Fruit fly (Drosophila melanogaster) whole organism, adult: Measurements from ENCODE around the gene Rab9D.

Source experiments
- CG11617 ChIP-seq: fragments of 200-800 bp; sonication (Bioruptor generic); optimal IDR thresholded peaks from 2 replicates; lab custom pipeline; 2017; ENCODE audit warnings: mild to moderate bottlenecking, missing biosample characterization, missing genetic modification reagents, missing genetic modification characterization
- CG12768 ChIP-seq: fragments of 200-800 bp; sonication (Bioruptor generic); optimal IDR thresholded peaks from 2 replicates; lab custom pipeline; 2017; ENCODE audit warnings: missing biosample characterization, missing genetic modification characterization, mild to moderate bottlenecking, moderate library complexity, missing genetic modification reagents
- CG14711 ChIP-seq: fragments of 200-800 bp; sonication (Bioruptor generic); optimal IDR thresholded peaks from 2 replicates; lab custom pipeline; 2018; ENCODE audit warnings: missing biosample characterization, mild to moderate bottlenecking, missing genetic modification characterization, moderate library complexity
- CG1620 ChIP-seq: fragments of 200-800 bp; sonication (Bioruptor generic); optimal IDR thresholded peaks from 2 replicates; lab custom pipeline; 2016; ENCODE audit warnings: missing biosample characterization, missing genetic modification characterization
- CG33017 ChIP-seq: fragments of 200-800 bp; sonication (Bioruptor generic); optimal IDR thresholded peaks from 2 replicates; lab custom pipeline; 2018; ENCODE audit warnings: missing biosample characterization, mild to moderate bottlenecking, missing genetic modification characterization, moderate library complexity
- CG5204 ChIP-seq: fragments of 200-800 bp; sonication (Bioruptor generic); optimal IDR thresholded peaks from 2 replicates; lab custom pipeline; 2016; ENCODE audit warnings: missing biosample characterization, missing genetic modification characterization
- CG7045 ChIP-seq: fragments of 200-800 bp; sonication (Bioruptor generic); optimal IDR thresholded peaks from 2 replicates; lab custom pipeline; 2017; ENCODE audit warnings: missing biosample characterization, mild to moderate bottlenecking, missing genetic modification characterization
- CG7101 ChIP-seq: fragments of 200-800 bp; sonication (Bioruptor generic); optimal IDR thresholded peaks from 2 replicates; lab custom pipeline; 2018; ENCODE audit warnings: missing biosample characterization, mild to moderate bottlenecking, missing genetic modification characterization, moderate library complexity
- Clk ChIP-seq: fragments of 200-800 bp; sonication (Bioruptor generic); optimal IDR thresholded peaks from 2 replicates; lab custom pipeline; 2017; ENCODE audit warnings: missing biosample characterization, missing genetic modification characterization
- Crg-1 ChIP-seq: fragments of 200-800 bp; sonication (Bioruptor generic); optimal IDR thresholded peaks from 2 replicates; lab custom pipeline; 2016; ENCODE audit warnings: missing biosample characterization, missing genetic modification characterization
- Hr96 ChIP-seq: fragments of 200-800 bp; sonication (Bioruptor generic); optimal IDR thresholded peaks from 2 replicates; lab custom pipeline; 2016; ENCODE audit warnings: missing biosample characterization, missing genetic modification characterization
- Mnt ChIP-seq: fragments of 200-800 bp; sonication (Bioruptor generic); optimal IDR thresholded peaks from 2 replicates; lab custom pipeline; 2016; ENCODE audit warnings: missing biosample characterization, mild to moderate bottlenecking, missing genetic modification characterization
- bab1 ChIP-seq: fragments of 200-800 bp; sonication (Bioruptor generic); optimal IDR thresholded peaks from 3 replicates; lab custom pipeline; 2019; ENCODE audit warnings: missing biosample characterization, mild to moderate bottlenecking, missing genetic modification characterization, moderate library complexity
- cic ChIP-seq: fragments of 200-800 bp; sonication (Bioruptor generic); optimal IDR thresholded peaks from 2 replicates; lab custom pipeline; 2017; ENCODE audit warnings: missing biosample characterization, mild to moderate bottlenecking, missing genetic modification characterization, moderate library complexity
- cnc ChIP-seq, 2 experiments: fragments of >200 bp; optimal IDR thresholded peaks; 2 replicates each; lab custom pipeline; 2017
- kay ChIP-seq: fragments of 200-800 bp; sonication (Bioruptor generic); peaks from one replicate; lab custom pipeline; 2016; ENCODE audit warnings: missing biosample characterization, missing genetic modification characterization, borderline replicate concordance
- ovo ChIP-seq: fragments of 200-800 bp; sonication (Bioruptor generic); optimal IDR thresholded peaks from 2 replicates; lab custom pipeline; 2016; ENCODE audit warnings: missing biosample characterization, missing genetic modification characterization
- pad ChIP-seq: fragments of 200-800 bp; sonication (Bioruptor generic); optimal IDR thresholded peaks from 3 replicates; lab custom pipeline; 2017; ENCODE audit warnings: missing biosample characterization, missing genetic modification characterization, mild to moderate bottlenecking, moderate library complexity, missing genetic modification reagents
- tj ChIP-seq: fragments of 200-800 bp; sonication (Bioruptor generic); optimal IDR thresholded peaks from 3 replicates; lab custom pipeline; 2017; ENCODE audit warnings: missing biosample characterization, mild to moderate bottlenecking, missing genetic modification characterization, moderate library complexity
- toe ChIP-seq: fragments of 200-800 bp; sonication (Bioruptor generic); optimal IDR thresholded peaks from 2 replicates; lab custom pipeline; 2016; ENCODE audit warnings: missing biosample characterization, missing genetic modification characterization

The Rab9D gene

DNA sequence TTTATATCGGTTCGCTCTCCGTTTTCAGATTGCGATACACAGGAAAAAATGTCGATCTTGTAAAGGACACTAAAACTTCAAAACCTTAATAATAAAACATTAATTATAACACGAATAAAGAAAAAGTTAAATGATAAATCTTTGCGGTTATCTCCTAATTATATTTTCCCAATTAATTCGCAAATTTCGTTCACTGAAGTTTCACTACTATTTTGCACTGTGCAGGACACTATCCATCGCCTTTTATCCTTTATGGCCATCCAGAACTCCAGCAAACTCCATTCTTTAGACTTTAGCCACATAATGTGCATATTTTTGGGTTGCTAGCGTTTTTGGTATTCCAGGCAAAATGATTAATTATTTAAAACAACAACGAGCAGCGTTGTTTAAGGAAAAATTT lies 39.8 kb upstream of the Rab9D start:
- TF ChIP-seq ovo (GFP tag; lab: Kevin White, UChicago) (no peak), tj (GFP tag; lab: Kevin White, UChicago) (no peak), toe (GFP tag; lab: Kevin White, UChicago) (no peak), CG14711 (tag; lab: Kevin White, UChicago) (no peak), CG11617 (GFP tag; lab: Kevin White, UChicago) (no peak), CG12768 (no peak), CG1620 (GFP tag; lab: Kevin White, UChicago) (no peak), CG33017 (tag; lab: Kevin White, UChicago) (no peak), Mnt (GFP tag; lab: Kevin White, UChicago) (no peak), CG5204 (GFP tag; lab: Kevin White, UChicago) (no peak), Hr96 (GFP tag; lab: Kevin White, UChicago) (no peak), cnc (optimal IDR thresholded peaks at IDR 0.05; lab: Kevin White, UChicago) (no peak), CG7101 (no peak)

DNA sequence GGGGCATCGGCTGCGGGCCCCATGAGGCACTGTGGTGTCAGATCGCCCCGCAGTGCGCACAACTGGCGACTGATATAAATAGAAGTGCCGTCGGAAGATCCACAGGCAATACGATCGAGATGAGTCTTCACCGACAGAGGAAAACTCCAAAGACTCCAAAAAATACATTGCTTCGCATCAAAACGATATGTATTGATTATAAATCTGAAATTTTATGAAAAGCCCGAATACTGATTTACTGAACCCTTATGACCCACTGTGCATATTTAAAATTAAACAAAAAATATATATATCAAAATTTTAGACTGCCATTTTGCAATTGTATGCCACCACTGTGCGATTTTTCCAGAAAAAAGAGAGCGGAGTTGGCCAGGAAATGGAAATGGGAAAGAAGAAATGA lies 31.5 kb upstream of the Rab9D start:
- no peak for TF ChIP-seq Clk (GFP tag; lab: Kevin White, UChicago)
- TF ChIP-seq Hr96 (GFP tag; lab: Kevin White, UChicago) = no peak
- no peak for TF ChIP-seq ovo (GFP tag; lab: Kevin White, UChicago)
- no peak for TF ChIP-seq Mnt (GFP tag; lab: Kevin White, UChicago)
- TF ChIP-seq CG12768 = no peak
- TF ChIP-seq tj (GFP tag; lab: Kevin White, UChicago) = no peak
- TF ChIP-seq Crg-1 = no peak
- TF ChIP-seq CG11617 (GFP tag; lab: Kevin White, UChicago) = no peak
- no peak for TF ChIP-seq cnc (optimal IDR thresholded peaks at IDR 0.05; lab: Kevin White, UChicago)
- TF ChIP-seq CG1620 (GFP tag; lab: Kevin White, UChicago) = no peak
- TF ChIP-seq CG7045 (GFP tag; lab: Kevin White, UChicago) = no peak
- TF ChIP-seq bab1 (GFP tag; lab: Kevin White, UChicago) = no peak
- TF ChIP-seq CG14711 (tag; lab: Kevin White, UChicago) = no peak
- TF ChIP-seq pad (GFP tag; lab: Kevin White, UChicago) = no peak
- no peak for TF ChIP-seq kay (GFP tag; lab: Kevin White, UChicago)
- no peak for TF ChIP-seq cic (GFP tag; lab: Kevin White, UChicago)
- TF ChIP-seq CG7101 = no peak

DNA sequence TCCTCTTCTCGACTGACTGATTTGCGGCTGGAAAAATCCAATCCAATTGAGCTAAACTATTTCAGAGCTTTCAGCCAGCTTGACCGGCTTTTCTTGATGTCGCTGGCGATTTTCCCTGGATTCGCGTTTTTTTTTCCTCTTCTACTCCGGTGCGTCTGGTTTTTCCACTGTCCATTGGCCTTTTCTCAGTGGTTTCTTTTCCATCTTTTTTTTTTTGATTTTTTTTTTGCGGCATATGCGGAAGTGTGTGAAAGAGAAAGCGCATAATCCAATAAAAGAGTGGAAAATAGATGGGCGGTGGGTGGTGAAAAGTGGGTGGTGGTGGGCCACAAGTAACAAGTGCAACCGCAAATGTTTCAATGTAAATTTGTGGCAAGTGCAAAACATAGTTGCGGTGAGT lies 30.8 kb upstream of the Rab9D start:
- TF ChIP-seq tj (GFP tag; lab: Kevin White, UChicago) (no peak), Hr96 (GFP tag; lab: Kevin White, UChicago) (no peak), pad (GFP tag; lab: Kevin White, UChicago) (no peak), CG12768 (no peak), cic (GFP tag; lab: Kevin White, UChicago) (no peak), kay (GFP tag; lab: Kevin White, UChicago) (no peak), toe (GFP tag; lab: Kevin White, UChicago) (no peak), Mnt (GFP tag; lab: Kevin White, UChicago) (no peak), CG33017 (tag; lab: Kevin White, UChicago) (no peak), Clk (GFP tag; lab: Kevin White, UChicago) (no peak), CG11617 (GFP tag; lab: Kevin White, UChicago) (no peak), CG5204 (GFP tag; lab: Kevin White, UChicago) (no peak), bab1 (GFP tag; lab: Kevin White, UChicago) (no peak), CG7101 (no peak), cnc (optimal IDR thresholded peaks at IDR 0.05; lab: Kevin White, UChicago) (no peak), CG14711 (tag; lab: Kevin White, UChicago) (no peak), ovo (GFP tag; lab: Kevin White, UChicago) (no peak), CG7045 (GFP tag; lab: Kevin White, UChicago) (no peak), Crg-1 (no peak), CG1620 (GFP tag; lab: Kevin White, UChicago) (no peak)

DNA sequence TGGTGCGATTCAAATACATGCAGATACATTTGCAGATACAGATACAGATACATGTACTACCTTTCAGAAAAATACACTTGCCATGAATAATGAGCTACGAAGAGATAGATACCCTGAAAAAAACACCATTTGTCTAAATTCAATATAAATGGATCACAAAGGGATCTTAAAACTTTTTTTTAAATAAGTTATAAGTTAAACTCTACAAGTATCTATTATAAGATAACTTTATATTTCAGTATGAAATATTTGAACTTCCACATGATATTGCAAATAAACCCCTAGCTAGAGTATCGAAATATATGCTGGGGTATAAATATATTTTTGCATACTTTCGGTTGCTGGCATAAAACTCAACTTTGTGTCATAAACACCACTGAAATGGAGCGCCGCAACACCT lies 27.5 kb upstream of the Rab9D start:
- TF ChIP-seq CG12768 = no peak
- peak; percentile 20 for TF ChIP-seq CG14711 (tag; lab: Kevin White, UChicago)
- no peak for TF ChIP-seq CG7101
- TF ChIP-seq CG33017 (tag; lab: Kevin White, UChicago) = no peak
- TF ChIP-seq Crg-1 = no peak
- peak; percentile 48 for TF ChIP-seq bab1 (GFP tag; lab: Kevin White, UChicago)
- no peak for TF ChIP-seq kay (GFP tag; lab: Kevin White, UChicago)
- no peak for TF ChIP-seq tj (GFP tag; lab: Kevin White, UChicago)
- no peak for TF ChIP-seq CG5204 (GFP tag; lab: Kevin White, UChicago)
- TF ChIP-seq pad (GFP tag; lab: Kevin White, UChicago) = no peak
- no peak for TF ChIP-seq CG7045 (GFP tag; lab: Kevin White, UChicago)
- no peak for TF ChIP-seq Clk (GFP tag; lab: Kevin White, UChicago)

DNA sequence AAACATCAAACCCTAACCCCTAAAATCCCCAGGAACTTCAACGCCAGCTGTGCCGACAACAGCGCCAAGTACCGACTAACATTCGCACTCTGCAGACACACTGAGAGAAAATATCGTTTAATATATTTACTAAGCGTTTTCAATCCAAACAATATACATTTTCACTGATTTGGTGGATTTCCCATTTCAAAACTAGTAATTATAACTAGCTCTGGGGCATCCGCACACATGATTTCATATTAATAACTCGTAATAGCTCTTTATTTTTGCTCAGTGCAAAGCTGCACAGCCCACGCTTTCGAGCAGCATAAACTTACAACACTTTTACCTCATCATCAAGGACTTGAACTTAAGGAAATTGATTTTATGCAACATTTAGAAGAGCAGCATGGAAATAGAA lies 24.7 kb upstream of the Rab9D start:
- TF ChIP-seq kay (GFP tag; lab: Kevin White, UChicago) (no peak), Mnt (GFP tag; lab: Kevin White, UChicago) (no peak), Clk (GFP tag; lab: Kevin White, UChicago) (no peak), CG14711 (tag; lab: Kevin White, UChicago) (no peak), pad (GFP tag; lab: Kevin White, UChicago) (no peak), cic (GFP tag; lab: Kevin White, UChicago) (no peak), tj (GFP tag; lab: Kevin White, UChicago) (no peak), toe (GFP tag; lab: Kevin White, UChicago) (no peak), CG33017 (tag; lab: Kevin White, UChicago) (no peak), CG11617 (GFP tag; lab: Kevin White, UChicago) (no peak), cnc (optimal IDR thresholded peaks at IDR 0.05; lab: Kevin White, UChicago) (no peak), CG1620 (GFP tag; lab: Kevin White, UChicago) (no peak), ovo (GFP tag; lab: Kevin White, UChicago) (no peak), CG7101 (no peak), CG7045 (GFP tag; lab: Kevin White, UChicago) (no peak), CG12768 (no peak), CG5204 (GFP tag; lab: Kevin White, UChicago) (no peak), bab1 (GFP tag; lab: Kevin White, UChicago) (no peak), Crg-1 (no peak), Hr96 (GFP tag; lab: Kevin White, UChicago) (no peak)
